Fruit fly (Drosophila melanogaster): Measurements from ENCODE around the gene BtbVII.

DNA sequence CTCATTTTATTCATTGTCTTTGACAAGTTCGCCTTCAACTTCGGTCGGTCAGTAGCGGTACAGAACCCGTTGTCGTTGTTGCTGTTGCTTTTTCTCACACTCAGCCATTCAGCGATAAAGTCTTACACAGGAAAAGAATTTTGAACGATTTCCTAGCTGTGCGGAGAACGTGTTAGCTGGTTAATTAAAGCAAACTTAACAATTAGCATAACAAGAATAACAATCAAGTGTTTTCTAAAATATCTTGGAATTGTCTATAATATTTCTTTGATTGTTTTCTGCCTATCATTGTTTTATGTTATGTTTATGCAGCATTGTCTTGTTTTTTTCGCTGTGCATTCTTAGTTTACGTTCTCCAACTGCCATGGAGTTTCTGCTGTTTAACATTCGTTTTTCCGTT is 42.3 kb upstream of the BtbVII start:
- TF ChIP-seq CG15710 (tag; optimal IDR thresholded peaks at IDR 0.05), result peak; percentile 74
- peak; percentile 49 for TF ChIP-seq CG9948 (tag; optimal IDR thresholded peaks at IDR 0.05)
- peak; percentile 40 for TF ChIP-seq EcR (GFP tag; optimal IDR thresholded peaks at IDR 0.05)
- TF ChIP-seq fd96Ca (GFP tag; IDR thresholded peaks at IDR 0.05), result no peak
- no peak for TF ChIP-seq rn (GFP tag; IDR thresholded peaks at IDR 0.05)
- no peak for TF ChIP-seq D1 (tag; optimal IDR thresholded peaks at IDR 0.05)
